Worm (Caenorhabditis elegans) whole organism, mixed stage, embryonic: ENCODE results near the gene nac-3.

Experiments used
- M03D4.4 ChIP-seq: sonication (generic microtip); optimal IDR thresholded peaks from 2 replicates; lab custom pipeline; 2017; ENCODE audit warnings: mild to moderate bottlenecking, missing genetic modification characterization, missing compliant biosample characterization
- bed-3 ChIP-seq: fragments of 200-800 bp; sonication (Bioruptor generic); optimal IDR thresholded peaks from 3 replicates; lab custom pipeline; 2018; ENCODE audit warnings: mild to moderate bottlenecking, missing genetic modification characterization, moderate library complexity, missing compliant biosample characterization
- blmp-1 ChIP-seq: fragments of 150-350 bp; optimal IDR thresholded peaks from 2 replicates; lab custom pipeline; 2014; ENCODE audit warnings: missing biosample characterization, missing genetic modification characterization
- ceh-39 ChIP-seq: fragments of 150-350 bp; optimal IDR thresholded peaks from 2 replicates; lab custom pipeline; 2014; ENCODE audit warnings: missing biosample characterization, missing genetic modification characterization
- ceh-43 ChIP-seq: fragments of 200-800 bp; sonication (Bioruptor generic); optimal IDR thresholded peaks from 2 replicates; lab custom pipeline; 2018; ENCODE audit warnings: mild to moderate bottlenecking, missing genetic modification characterization, moderate library complexity, missing compliant biosample characterization
- ceh-83 ChIP-seq: fragments of 200-800 bp; sonication (Bioruptor generic); optimal IDR thresholded peaks from 2 replicates; lab custom pipeline; 2018; ENCODE audit warnings: mild to moderate bottlenecking, missing genetic modification characterization, missing compliant biosample characterization
- ces-1 ChIP-seq: fragments of 150-350 bp; optimal IDR thresholded peaks from 2 replicates; lab custom pipeline; 2014; ENCODE audit warnings: missing biosample characterization, missing genetic modification reagents, missing genetic modification characterization
- cnd-1 ChIP-seq: fragments of 200-800 bp; sonication (Bioruptor generic); optimal IDR thresholded peaks from 2 replicates; lab custom pipeline; 2018; ENCODE audit warnings: mild to moderate bottlenecking, missing genetic modification characterization, missing compliant biosample characterization
- drap-1 ChIP-seq: fragments of 200-800 bp; sonication (Bioruptor generic); optimal IDR thresholded peaks from 3 replicates; lab custom pipeline; 2018; ENCODE audit warnings: mild to moderate bottlenecking, missing genetic modification characterization, missing compliant biosample characterization
- elt-1 ChIP-seq: sonication (generic microtip); optimal IDR thresholded peaks from 2 replicates; lab custom pipeline; 2017; ENCODE audit warnings: missing genetic modification characterization, mild to moderate bottlenecking, missing compliant biosample characterization, antibody characterized with exemption, moderate library complexity, borderline replicate concordance; ENCODE audit not compliant: insufficient read depth
- elt-3 ChIP-seq: fragments of 150-350 bp; optimal IDR thresholded peaks from 2 replicates; lab custom pipeline; 2014; ENCODE audit warnings: missing biosample characterization, missing genetic modification characterization
- flh-1 ChIP-seq: fragments of 200-800 bp; sonication (Bioruptor generic); optimal IDR thresholded peaks from 2 replicates; lab custom pipeline; 2018; ENCODE audit warnings: mild to moderate bottlenecking, missing genetic modification characterization, moderate library complexity, missing compliant biosample characterization
- hlh-1 ChIP-seq: fragments of 150-350 bp; optimal IDR thresholded peaks from 2 replicates; lab custom pipeline; 2014; ENCODE audit warnings: missing biosample characterization, missing genetic modification reagents, missing genetic modification characterization
- lin-13 ChIP-seq: fragments of 150-350 bp; optimal IDR thresholded peaks from 2 replicates; lab custom pipeline; 2014; ENCODE audit warnings: missing biosample characterization, missing genetic modification characterization
- lin-32 ChIP-seq: fragments of 200-800 bp; sonication (Bioruptor generic); optimal IDR thresholded peaks from 2 replicates; lab custom pipeline; 2018; ENCODE audit warnings: mild to moderate bottlenecking, missing genetic modification characterization, missing compliant biosample characterization
- lsy-2 ChIP-seq: fragments of 150-350 bp; optimal IDR thresholded peaks from 2 replicates; lab custom pipeline; 2014; ENCODE audit warnings: missing biosample characterization, missing genetic modification characterization
- mab-5 ChIP-seq: fragments of 150-350 bp; optimal IDR thresholded peaks from 2 replicates; lab custom pipeline; 2014; ENCODE audit warnings: missing biosample characterization, missing genetic modification characterization
- mep-1 ChIP-seq: fragments of 150-350 bp; optimal IDR thresholded peaks from 2 replicates; lab custom pipeline; 2017; ENCODE audit warnings: missing biosample characterization, missing genetic modification reagents, missing genetic modification characterization, inconsistent platforms
- mls-2 ChIP-seq: sonication (generic microtip); optimal IDR thresholded peaks from 2 replicates; lab custom pipeline; 2016; ENCODE audit warnings: mild to moderate bottlenecking, missing genetic modification characterization, moderate library complexity, missing compliant biosample characterization
- nhr-2 ChIP-seq: fragments of 150-350 bp; optimal IDR thresholded peaks from 2 replicates; lab custom pipeline; 2014; ENCODE audit warnings: missing biosample characterization, missing genetic modification characterization
- pha-4 ChIP-seq: fragments of 150-350 bp; optimal IDR thresholded peaks from 2 replicates; lab custom pipeline; 2018; ENCODE audit warnings: missing biosample characterization, missing genetic modification reagents, missing genetic modification characterization
- sem-2 ChIP-seq: fragments of 200-800 bp; sonication (Bioruptor generic); optimal IDR thresholded peaks from 2 replicates; lab custom pipeline; 2018; ENCODE audit warnings: mild to moderate bottlenecking, missing genetic modification characterization, missing compliant biosample characterization
- snpc-4 ChIP-seq: fragments of 150-350 bp; optimal IDR thresholded peaks from 2 replicates; lab custom pipeline; 2014; ENCODE audit warnings: missing biosample characterization, missing genetic modification characterization
- tbx-8 ChIP-seq: fragments of 200-800 bp; sonication (Bioruptor generic); optimal IDR thresholded peaks from 2 replicates; lab custom pipeline; 2018; ENCODE audit warnings: mild to moderate bottlenecking, missing genetic modification characterization, moderate library complexity, missing compliant biosample characterization
- unc-120 ChIP-seq: sonication (generic microtip); optimal IDR thresholded peaks from 2 replicates; lab custom pipeline; 2017; ENCODE audit warnings: missing genetic modification characterization, missing compliant biosample characterization; ENCODE audit not compliant: poor library complexity, severe bottlenecking
- unc-39 ChIP-seq: fragments of 150-350 bp; optimal IDR thresholded peaks from 2 replicates; lab custom pipeline; 2014; ENCODE audit warnings: missing biosample characterization, missing genetic modification characterization
- unc-62 ChIP-seq: fragments of 150-350 bp; optimal IDR thresholded peaks from 2 replicates; lab custom pipeline; 2014; ENCODE audit warnings: missing biosample characterization, missing genetic modification reagents, missing genetic modification characterization
- zip-8 ChIP-seq: fragments of 150-350 bp; optimal IDR thresholded peaks from 2 replicates; lab custom pipeline; 2014; ENCODE audit warnings: missing biosample characterization, missing genetic modification characterization
- ztf-11 ChIP-seq: fragments of 150-350 bp; optimal IDR thresholded peaks from 2 replicates; lab custom pipeline; 2014; ENCODE audit warnings: missing biosample characterization, missing genetic modification characterization

The nac-3 gene

DNA sequence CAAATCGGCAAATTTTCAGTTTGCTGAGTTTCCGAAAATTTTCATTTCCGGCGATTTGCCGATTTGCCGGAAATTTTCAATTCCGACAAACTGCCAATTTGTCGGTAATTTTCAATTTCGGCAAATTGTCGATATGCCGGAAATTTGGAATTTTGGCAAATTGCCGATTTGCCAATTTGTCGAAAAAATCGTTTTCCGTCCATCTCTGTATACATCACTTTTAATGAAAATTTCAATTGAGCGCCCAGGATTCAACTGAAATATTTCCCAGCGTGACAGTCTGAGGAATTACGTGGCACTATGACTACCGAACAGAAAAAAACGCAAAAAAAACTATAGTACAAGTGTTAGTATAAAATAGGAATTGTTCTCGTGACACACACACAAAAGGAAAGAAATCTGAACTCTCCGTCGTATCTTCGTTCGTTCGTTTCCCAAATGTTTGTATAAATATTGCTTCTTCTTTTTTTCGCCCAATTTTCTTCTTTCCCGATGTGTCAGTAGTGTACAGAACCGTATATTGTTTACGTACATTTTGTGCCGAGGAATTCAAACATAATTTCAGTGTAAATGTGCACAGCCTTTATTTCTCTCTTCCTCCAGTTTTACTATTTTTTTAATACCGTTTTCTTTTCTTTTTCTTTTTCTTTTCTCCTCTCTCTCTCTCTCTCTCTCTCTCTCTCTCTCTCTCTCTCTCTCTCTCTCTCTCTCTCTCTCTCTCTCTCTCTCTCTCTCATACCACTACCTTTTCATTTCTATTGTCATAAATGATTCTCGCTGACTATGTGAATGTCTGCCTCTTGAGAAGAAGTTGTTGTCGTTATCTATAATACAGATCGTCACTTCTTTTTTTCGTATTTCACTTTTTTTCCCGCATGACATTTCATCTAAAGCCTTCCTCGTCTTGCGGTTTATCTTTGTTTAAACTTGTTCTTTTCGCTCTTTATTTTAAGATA, 19.8 kb upstream of the nac-3 start:
- no peak for TF ChIP-seq flh-1

DNA sequence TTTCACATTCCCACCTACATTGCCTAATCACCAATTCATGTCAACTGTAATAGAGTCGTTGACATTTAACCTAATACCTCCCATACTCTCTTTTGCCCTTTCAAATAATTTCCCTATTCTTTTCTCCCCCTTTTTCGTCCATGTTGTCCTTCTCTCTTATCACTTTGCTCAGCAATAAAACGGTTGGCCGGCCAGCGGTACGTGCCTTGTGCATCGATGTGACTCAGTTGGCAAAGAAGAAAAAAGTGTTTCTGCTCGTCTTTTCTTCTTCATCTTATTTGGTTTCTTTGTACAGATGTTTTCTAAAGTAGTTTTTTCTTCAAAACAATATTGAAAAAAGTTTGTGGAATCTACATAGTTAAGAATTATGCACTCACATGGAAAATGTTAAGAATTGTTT, 18.1 kb upstream of the nac-3 start:
- TF ChIP-seq blmp-1 (tag; lab: Kevin White, UChicago): no peak
- no peak for TF ChIP-seq ceh-83
- TF ChIP-seq unc-120: no peak
- no peak for TF ChIP-seq mab-5
- no peak for TF ChIP-seq cnd-1 (tag; lab: Kevin White, UChicago)
- no peak for TF ChIP-seq ceh-39
- TF ChIP-seq hlh-1 (tag; lab: Kevin White, UChicago): no peak
- TF ChIP-seq, all 35 proteins: peak for 0

DNA sequence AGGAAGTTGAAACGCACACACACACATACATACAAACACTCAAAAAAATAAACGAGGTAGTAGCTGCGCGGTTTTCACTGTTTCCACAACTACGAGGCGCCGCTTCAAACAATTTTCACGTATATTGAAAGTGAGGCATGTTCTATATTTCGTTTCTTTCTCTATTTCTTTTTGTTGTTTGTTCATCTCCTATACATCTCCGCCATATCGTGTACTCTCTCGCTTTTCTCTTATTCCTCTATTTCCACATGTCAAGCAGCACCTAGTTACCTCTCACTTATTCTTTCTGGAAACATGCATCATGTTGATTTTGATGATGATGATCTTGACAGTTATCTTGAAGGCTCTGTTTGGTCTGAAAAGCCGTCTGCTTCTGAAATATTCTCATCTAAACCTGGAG, 15.8 kb upstream of the nac-3 start, which contains the start of gene ZK1128.7:
Gene ZK1128.7, plus strand, starts transcription at position 229 of the 400 bp plus-strand sequence.
- TF ChIP-seq lsy-2 (tag; lab: Kevin White, UChicago) (no peak), elt-1 (tag; lab: Kevin White, UChicago) (peak; percentile 29)

DNA sequence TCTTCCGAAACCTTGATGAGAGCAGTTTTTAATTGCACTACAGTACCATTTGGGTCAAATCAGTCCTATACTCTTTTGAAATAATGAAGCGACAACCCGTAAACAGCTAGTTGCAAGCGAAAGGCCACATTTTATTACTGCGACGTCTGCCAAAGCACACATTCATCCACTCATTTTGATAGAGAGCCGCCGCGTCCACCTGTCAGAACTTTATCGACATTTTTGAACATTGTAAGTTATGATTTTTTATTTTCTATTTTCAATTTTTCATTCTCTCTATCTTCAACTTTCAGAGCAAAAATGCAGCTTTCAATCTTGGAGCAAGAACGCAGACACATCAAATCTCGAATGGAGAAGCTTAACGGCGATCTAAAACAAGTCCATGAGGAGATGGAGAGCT, 11.9 kb upstream of the nac-3 start, which contains the start of gene K08E5.6:
Gene K08E5.6, plus strand, starts transcription at position 301 of the 400 bp plus-strand sequence.
- TF ChIP-seq bed-3 (GFP tag; lab: Kevin White, UChicago): no peak
- no peak for TF ChIP-seq M03D4.4 (tag; lab: Kevin White, UChicago)
- TF ChIP-seq mab-5: no peak
- no peak for TF ChIP-seq ztf-11 (tag; lab: Kevin White, UChicago)
- no peak for TF ChIP-seq cnd-1 (tag; lab: Kevin White, UChicago)
- TF ChIP-seq lin-13 (tag; lab: Kevin White, UChicago): no peak
- no peak for TF ChIP-seq lin-32
- TF ChIP-seq tbx-8 (GFP tag; lab: Kevin White, UChicago): no peak
- TF ChIP-seq elt-3 (tag; lab: Kevin White, UChicago): no peak
- TF ChIP-seq hlh-1 (tag; lab: Kevin White, UChicago): no peak
- TF ChIP-seq ces-1 (GFP tag; lab: Kevin White, UChicago): no peak
- TF ChIP-seq mep-1: no peak
- TF ChIP-seq flh-1: no peak
- no peak for TF ChIP-seq mls-2 (tag; lab: Kevin White, UChicago)
- no peak for TF ChIP-seq unc-39 (tag; lab: Kevin White, UChicago)

DNA sequence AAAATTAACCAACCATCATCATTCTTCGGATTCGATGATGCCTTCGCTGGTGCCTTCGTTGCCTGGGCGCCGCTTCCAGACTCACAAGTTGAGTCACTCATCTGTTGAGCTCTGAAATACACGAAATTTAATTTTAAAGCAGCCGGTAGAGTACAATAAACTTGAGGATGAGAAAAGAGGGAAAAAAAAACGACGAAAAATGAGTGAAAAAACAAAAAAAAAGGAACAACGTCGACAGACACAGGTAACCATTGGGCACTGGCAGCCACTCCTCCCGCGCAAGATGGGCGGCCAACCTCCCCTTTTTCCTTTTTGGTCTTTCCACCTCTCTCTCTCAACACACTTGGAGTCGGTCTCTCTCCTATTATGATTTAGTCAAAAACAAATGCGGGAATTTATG, 5.9 kb upstream of the nac-3 start, which contains the start of gene K08E5.1:
Gene K08E5.1, minus strand, starts transcription at position 101 of the 400 bp plus-strand sequence.
- no peak for TF ChIP-seq drap-1 (GFP tag; lab: Kevin White, UChicago)
- TF ChIP-seq zip-8 (tag; lab: Kevin White, UChicago): no peak

DNA sequence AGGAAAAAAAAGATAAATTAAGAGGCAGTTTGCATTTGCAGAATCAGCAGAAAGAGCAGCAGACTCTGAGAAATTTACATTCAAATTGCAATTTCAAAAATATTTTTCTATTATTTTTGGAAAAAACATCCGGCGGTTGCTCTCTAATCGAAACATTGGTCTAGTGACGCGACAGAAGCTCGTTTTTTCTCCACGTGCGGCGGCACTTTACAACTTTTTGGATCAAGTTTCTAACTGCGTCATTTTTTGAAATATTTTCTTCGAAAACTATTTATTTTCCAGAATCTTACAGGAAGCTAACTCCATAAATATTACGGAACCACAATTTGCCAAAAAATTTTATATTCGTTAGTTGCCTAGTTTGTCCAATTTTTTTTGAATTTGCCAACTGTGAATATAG, 2.7 kb upstream of the nac-3 start:
- TF ChIP-seq elt-1 (tag; lab: Kevin White, UChicago) (no peak), pha-4 (no peak), mls-2 (tag; lab: Kevin White, UChicago) (no peak), unc-62 (GFP tag; lab: Kevin White, UChicago) (no peak), flh-1 (no peak), ceh-83 (no peak), snpc-4 (no peak), ces-1 (GFP tag; lab: Kevin White, UChicago) (no peak), drap-1 (GFP tag; lab: Kevin White, UChicago) (no peak), tbx-8 (GFP tag; lab: Kevin White, UChicago) (no peak), sem-2 (GFP tag; lab: Kevin White, UChicago) (no peak), nhr-2 (no peak), lsy-2 (tag; lab: Kevin White, UChicago) (no peak), lin-13 (tag; lab: Kevin White, UChicago) (no peak), unc-39 (tag; lab: Kevin White, UChicago) (no peak), ztf-11 (tag; lab: Kevin White, UChicago) (no peak), mep-1 (no peak), elt-3 (tag; lab: Kevin White, UChicago) (no peak), ceh-43 (GFP tag; lab: Kevin White, UChicago) (no peak), hlh-1 (tag; lab: Kevin White, UChicago) (no peak)
